Fruit fly (Drosophila melanogaster) whole organism, adult: Measurements from ENCODE around the gene CG15879.

Experiments
- CG11617 ChIP-seq: fragments of 200-800 bp; sonication (Bioruptor generic); optimal IDR thresholded peaks from 2 replicates; lab custom pipeline; 2017; ENCODE audit warnings: mild to moderate bottlenecking, missing biosample characterization, missing genetic modification reagents, missing genetic modification characterization
- CG12768 ChIP-seq: fragments of 200-800 bp; sonication (Bioruptor generic); optimal IDR thresholded peaks from 2 replicates; lab custom pipeline; 2017; ENCODE audit warnings: missing biosample characterization, missing genetic modification characterization, mild to moderate bottlenecking, moderate library complexity, missing genetic modification reagents
- CG14711 ChIP-seq: fragments of 200-800 bp; sonication (Bioruptor generic); optimal IDR thresholded peaks from 2 replicates; lab custom pipeline; 2018; ENCODE audit warnings: missing biosample characterization, mild to moderate bottlenecking, missing genetic modification characterization, moderate library complexity
- CG1620 ChIP-seq: fragments of 200-800 bp; sonication (Bioruptor generic); optimal IDR thresholded peaks from 2 replicates; lab custom pipeline; 2016; ENCODE audit warnings: missing biosample characterization, missing genetic modification characterization
- CG33017 ChIP-seq: fragments of 200-800 bp; sonication (Bioruptor generic); optimal IDR thresholded peaks from 2 replicates; lab custom pipeline; 2018; ENCODE audit warnings: missing biosample characterization, mild to moderate bottlenecking, missing genetic modification characterization, moderate library complexity
- CG5204 ChIP-seq: fragments of 200-800 bp; sonication (Bioruptor generic); optimal IDR thresholded peaks from 2 replicates; lab custom pipeline; 2016; ENCODE audit warnings: missing biosample characterization, missing genetic modification characterization
- CG7045 ChIP-seq: fragments of 200-800 bp; sonication (Bioruptor generic); optimal IDR thresholded peaks from 2 replicates; lab custom pipeline; 2017; ENCODE audit warnings: missing biosample characterization, mild to moderate bottlenecking, missing genetic modification characterization
- CG7101 ChIP-seq: fragments of 200-800 bp; sonication (Bioruptor generic); optimal IDR thresholded peaks from 2 replicates; lab custom pipeline; 2018; ENCODE audit warnings: missing biosample characterization, mild to moderate bottlenecking, missing genetic modification characterization, moderate library complexity
- Clk ChIP-seq: fragments of 200-800 bp; sonication (Bioruptor generic); optimal IDR thresholded peaks from 2 replicates; lab custom pipeline; 2017; ENCODE audit warnings: missing biosample characterization, missing genetic modification characterization
- Crg-1 ChIP-seq: fragments of 200-800 bp; sonication (Bioruptor generic); optimal IDR thresholded peaks from 2 replicates; lab custom pipeline; 2016; ENCODE audit warnings: missing biosample characterization, missing genetic modification characterization
- Hr96 ChIP-seq: fragments of 200-800 bp; sonication (Bioruptor generic); optimal IDR thresholded peaks from 2 replicates; lab custom pipeline; 2016; ENCODE audit warnings: missing biosample characterization, missing genetic modification characterization
- Mnt ChIP-seq: fragments of 200-800 bp; sonication (Bioruptor generic); optimal IDR thresholded peaks from 2 replicates; lab custom pipeline; 2016; ENCODE audit warnings: missing biosample characterization, mild to moderate bottlenecking, missing genetic modification characterization
- bab1 ChIP-seq: fragments of 200-800 bp; sonication (Bioruptor generic); optimal IDR thresholded peaks from 3 replicates; lab custom pipeline; 2019; ENCODE audit warnings: missing biosample characterization, mild to moderate bottlenecking, missing genetic modification characterization, moderate library complexity
- cic ChIP-seq: fragments of 200-800 bp; sonication (Bioruptor generic); optimal IDR thresholded peaks from 2 replicates; lab custom pipeline; 2017; ENCODE audit warnings: missing biosample characterization, mild to moderate bottlenecking, missing genetic modification characterization, moderate library complexity
- cnc ChIP-seq, 2 experiments: fragments of >200 bp; optimal IDR thresholded peaks; 2 replicates each; lab custom pipeline; 2017
- kay ChIP-seq: fragments of 200-800 bp; sonication (Bioruptor generic); peaks from one replicate; lab custom pipeline; 2016; ENCODE audit warnings: missing biosample characterization, missing genetic modification characterization, borderline replicate concordance
- ovo ChIP-seq: fragments of 200-800 bp; sonication (Bioruptor generic); optimal IDR thresholded peaks from 2 replicates; lab custom pipeline; 2016; ENCODE audit warnings: missing biosample characterization, missing genetic modification characterization
- pad ChIP-seq: fragments of 200-800 bp; sonication (Bioruptor generic); optimal IDR thresholded peaks from 3 replicates; lab custom pipeline; 2017; ENCODE audit warnings: missing biosample characterization, missing genetic modification characterization, mild to moderate bottlenecking, moderate library complexity, missing genetic modification reagents
- tj ChIP-seq: fragments of 200-800 bp; sonication (Bioruptor generic); optimal IDR thresholded peaks from 3 replicates; lab custom pipeline; 2017; ENCODE audit warnings: missing biosample characterization, mild to moderate bottlenecking, missing genetic modification characterization, moderate library complexity
- toe ChIP-seq: fragments of 200-800 bp; sonication (Bioruptor generic); optimal IDR thresholded peaks from 2 replicates; lab custom pipeline; 2016; ENCODE audit warnings: missing biosample characterization, missing genetic modification characterization

CG15879 gene

dm6 chr3L:2147767-2148166 is 21.1 kb downstream of the CG15879 start:
- TF ChIP-seq CG11617 (no peak), tj (GFP tag; lab: Kevin White, UChicago) (no peak), CG14711 (tag; lab: Kevin White, UChicago) (no peak), bab1 (GFP tag; lab: Kevin White, UChicago) (no peak), pad (no peak), Hr96 (no peak), CG1620 (GFP tag; lab: Kevin White, UChicago) (no peak), Clk (no peak), cic (GFP tag; lab: Kevin White, UChicago) (no peak), Crg-1 (GFP tag; lab: Kevin White, UChicago) (no peak), CG12768 (GFP tag; lab: Kevin White, UChicago) (no peak), Mnt (GFP tag; lab: Kevin White, UChicago) (no peak), CG7101 (tag; lab: Kevin White, UChicago) (no peak), ovo (GFP tag; lab: Kevin White, UChicago) (no peak), CG5204 (GFP tag; lab: Kevin White, UChicago) (no peak), CG7045 (GFP tag; lab: Kevin White, UChicago) (no peak), CG33017 (no peak), toe (no peak), kay (GFP tag; lab: Kevin White, UChicago) (no peak)

- no peak for TF ChIP-seq CG7101 (tag; lab: Kevin White, UChicago)
- no peak for TF ChIP-seq CG7045 (GFP tag; lab: Kevin White, UChicago)
- TF ChIP-seq CG12768 (GFP tag; lab: Kevin White, UChicago) = no peak
- no peak for TF ChIP-seq toe
- no peak for TF ChIP-seq CG11617
- TF ChIP-seq ovo (GFP tag; lab: Kevin White, UChicago) = no peak
- no peak for TF ChIP-seq Clk
- no peak for TF ChIP-seq Mnt (GFP tag; lab: Kevin White, UChicago)
- TF ChIP-seq CG33017 = no peak
- no peak for TF ChIP-seq CG5204 (GFP tag; lab: Kevin White, UChicago)
- TF ChIP-seq CG14711 (tag; lab: Kevin White, UChicago) = no peak
- no peak for TF ChIP-seq Crg-1 (GFP tag; lab: Kevin White, UChicago)
- no peak for TF ChIP-seq CG1620 (GFP tag; lab: Kevin White, UChicago)
- no peak for TF ChIP-seq kay (GFP tag; lab: Kevin White, UChicago)
- no peak for TF ChIP-seq tj (GFP tag; lab: Kevin White, UChicago)
- TF ChIP-seq Hr96 = no peak
- TF ChIP-seq pad = no peak
- TF ChIP-seq cic (GFP tag; lab: Kevin White, UChicago) = no peak
- no peak for TF ChIP-seq bab1 (GFP tag; lab: Kevin White, UChicago)
- TF ChIP-seq cnc (optimal IDR thresholded peaks at IDR 0.05; lab: Kevin White, UChicago) = no peak
Observed at dm6 chr3L:2145019-2145418, 23.9 kb downstream of the CG15879 start.

dm6 chr3L:2144355-2144754 is 24.6 kb downstream of the CG15879 start:
- no peak for TF ChIP-seq CG33017
- no peak for TF ChIP-seq bab1 (GFP tag; lab: Kevin White, UChicago)
- no peak for TF ChIP-seq Clk
- TF ChIP-seq CG12768 (GFP tag; lab: Kevin White, UChicago) = no peak
- no peak for TF ChIP-seq Hr96
- no peak for TF ChIP-seq Mnt (GFP tag; lab: Kevin White, UChicago)
- no peak for TF ChIP-seq cnc (optimal IDR thresholded peaks at IDR 0.05; lab: Kevin White, UChicago)
- no peak for TF ChIP-seq pad
- no peak for TF ChIP-seq ovo (GFP tag; lab: Kevin White, UChicago)
- TF ChIP-seq Crg-1 (GFP tag; lab: Kevin White, UChicago) = no peak
- TF ChIP-seq CG7045 (GFP tag; lab: Kevin White, UChicago) = no peak
- no peak for TF ChIP-seq CG1620 (GFP tag; lab: Kevin White, UChicago)
- TF ChIP-seq toe = no peak
- no peak for TF ChIP-seq CG14711 (tag; lab: Kevin White, UChicago)
- no peak for TF ChIP-seq cic (GFP tag; lab: Kevin White, UChicago)
- TF ChIP-seq CG5204 (GFP tag; lab: Kevin White, UChicago) = no peak

- TF ChIP-seq Crg-1 (GFP tag; lab: Kevin White, UChicago) (no peak), CG11617 (no peak), cic (GFP tag; lab: Kevin White, UChicago) (no peak), cnc (optimal IDR thresholded peaks at IDR 0.05; lab: Kevin White, UChicago) (no peak), tj (GFP tag; lab: Kevin White, UChicago) (no peak), pad (no peak), toe (no peak), Mnt (GFP tag; lab: Kevin White, UChicago) (no peak), Hr96 (no peak), CG33017 (no peak), kay (GFP tag; lab: Kevin White, UChicago) (no peak), Clk (no peak), bab1 (GFP tag; lab: Kevin White, UChicago) (no peak), CG14711 (tag; lab: Kevin White, UChicago) (no peak)
Observed at dm6 chr3L:2142435-2142834, 26.5 kb downstream of the CG15879 start.

- TF ChIP-seq Mnt (GFP tag; lab: Kevin White, UChicago) (no peak), CG7101 (tag; lab: Kevin White, UChicago) (no peak), CG33017 (no peak), CG5204 (GFP tag; lab: Kevin White, UChicago) (no peak)
Observed at dm6 chr3L:2136419-2136818, 32.5 kb downstream of the CG15879 start.

dm6 chr3L:2122333-2122732 is 46.6 kb downstream of the CG15879 start:
- TF ChIP-seq CG7045 (GFP tag; lab: Kevin White, UChicago) = no peak
- no peak for TF ChIP-seq CG1620 (GFP tag; lab: Kevin White, UChicago)
- TF ChIP-seq CG5204 (GFP tag; lab: Kevin White, UChicago) = no peak
- no peak for TF ChIP-seq CG11617
- TF ChIP-seq Mnt (GFP tag; lab: Kevin White, UChicago) = no peak
- TF ChIP-seq Hr96 = no peak
